Fruit fly (Drosophila melanogaster): ENCODE results near the gene CG4045.

Gene CG4045

DNA sequence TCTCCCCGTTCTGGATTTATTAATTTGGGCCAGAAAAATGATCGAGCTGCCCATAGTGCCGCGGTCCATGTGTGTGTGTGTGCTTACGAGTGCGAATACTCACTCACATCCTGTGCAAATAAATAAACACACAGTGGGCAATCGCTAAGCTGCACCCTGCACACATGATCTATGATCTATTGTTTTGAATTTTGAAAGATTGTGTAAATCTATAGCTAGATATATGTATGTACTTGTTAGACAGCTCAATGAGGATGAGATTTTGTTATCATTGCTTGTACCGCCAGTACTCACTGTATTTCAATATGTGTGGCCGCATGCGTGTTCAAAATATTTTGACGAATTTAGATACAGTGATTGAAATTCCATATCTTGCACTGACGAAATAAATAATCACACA, 7.4 kb upstream of the CG4045 start (continued):
- no peak for TF ChIP-seq en (GFP tag; optimal IDR thresholded peaks at IDR 0.05)
- TF ChIP-seq ssp (GFP tag; IDR thresholded peaks at IDR 0.05), result no peak; the same call in 1 of the 2 replicates
- TF ChIP-seq Sox102F (GFP tag; optimal IDR thresholded peaks at IDR 0.05), result peak; percentile 25
- no peak for TF ChIP-seq corto (GFP tag; optimal IDR thresholded peaks at IDR 0.05)
- no peak for TF ChIP-seq aop (GFP tag; IDR thresholded peaks at IDR 0.05)
- TF ChIP-seq unpg (GFP tag; optimal IDR thresholded peaks at IDR 0.05), result peak; percentile 57
- TF ChIP-seq CG11696 (GFP tag; IDR thresholded peaks at IDR 0.05), result peak; percentile 52; the same call in 1 of the 2 replicates
- TF ChIP-seq Hey (tag; optimal IDR thresholded peaks at IDR 0.05), result no peak
- no peak for TF ChIP-seq slou (GFP tag; optimal IDR thresholded peaks at IDR 0.05)
- peak; percentile 23 for TF ChIP-seq dmrt99B (tag; optimal IDR thresholded peaks at IDR 0.05)
- TF ChIP-seq CG1832 (GFP tag; optimal IDR thresholded peaks at IDR 0.05), result no peak
- TF ChIP-seq CkIIα-i1 (GFP tag; IDR thresholded peaks at IDR 0.05), result no peak
- no peak for TF ChIP-seq Hr3 (GFP tag; optimal IDR thresholded peaks at IDR 0.05)
- TF ChIP-seq shn (GFP tag; optimal IDR thresholded peaks at IDR 0.05), result no peak
- no peak for TF ChIP-seq knrl (GFP tag; IDR thresholded peaks at IDR 0.05; ENCODE audit: partially characterized antibody)
- no peak for TF ChIP-seq CTCF (GFP tag; optimal IDR thresholded peaks at IDR 0.05)
- TF ChIP-seq Hr51 (GFP tag; optimal IDR thresholded peaks at IDR 0.05), result peak; percentile 18 to 42
- no peak for TF ChIP-seq gce (GFP tag; IDR thresholded peaks at IDR 0.05)
- peak; percentile 26 for TF ChIP-seq org-1 (GFP tag; optimal IDR thresholded peaks at IDR 0.05)
- TF ChIP-seq dmrt11E (tag; optimal IDR thresholded peaks at IDR 0.05), result no peak
- TF ChIP-seq trh (GFP tag; optimal IDR thresholded peaks at IDR 0.05), result no peak
- TF ChIP-seq HmgD (GFP tag; optimal IDR thresholded peaks at IDR 0.05), result peak; percentile 36
- TF ChIP-seq MESR4 (GFP tag; optimal IDR thresholded peaks at IDR 0.05), result no peak
- TF ChIP-seq CG3407 (GFP tag; optimal IDR thresholded peaks at IDR 0.05), result no peak
- no peak for TF ChIP-seq dimm (GFP tag; IDR thresholded peaks at IDR 0.05)
- TF ChIP-seq CG17568 (GFP tag; optimal IDR thresholded peaks at IDR 0.05), result no peak
- TF ChIP-seq CG15011 (GFP tag; optimal IDR thresholded peaks at IDR 0.05), result no peak
- peak; percentile 29 for TF ChIP-seq CG9727 (GFP tag; optimal IDR thresholded peaks at IDR 0.05)
- no peak for TF ChIP-seq Ssrp (tag; optimal IDR thresholded peaks at IDR 0.05)
- TF ChIP-seq Dad (GFP tag; optimal IDR thresholded peaks at IDR 0.05), result no peak
- peak; percentile 54; the same call in 2 of the 3 replicates for TF ChIP-seq ci (GFP tag; IDR thresholded peaks at IDR 0.05)
- peak; percentile 14 for TF ChIP-seq CG12219 (GFP tag; optimal IDR thresholded peaks at IDR 0.05)
- TF ChIP-seq lola (GFP tag; optimal IDR thresholded peaks at IDR 0.05), result no peak
- TF ChIP-seq kay (GFP tag; optimal IDR thresholded peaks at IDR 0.05), result peak; percentile 16
- TF ChIP-seq CoRest (tag; optimal IDR thresholded peaks at IDR 0.05), result peak; percentile 51
- TF ChIP-seq Asciz (GFP tag; optimal IDR thresholded peaks at IDR 0.05), result peak; percentile 2
- no peak for TF ChIP-seq Doc2 (GFP tag; IDR thresholded peaks at IDR 0.05)
- no peak for TF ChIP-seq Nf-YA (GFP tag; IDR thresholded peaks at IDR 0.05)
- peak; percentile 41 for TF ChIP-seq CG13424 (tag; optimal IDR thresholded peaks at IDR 0.05)
- no peak for TF ChIP-seq CG4617 (GFP tag; optimal IDR thresholded peaks at IDR 0.05; ENCODE audit: borderline replicate concordance)
- TF ChIP-seq Elba2 (GFP tag; optimal IDR thresholded peaks at IDR 0.05), result no peak
- TF ChIP-seq cg (GFP tag; optimal IDR thresholded peaks at IDR 0.05), result no peak
- peak; percentile 32 for TF ChIP-seq CG18619 (GFP tag; optimal IDR thresholded peaks at IDR 0.05)
- no peak for TF ChIP-seq pfk (GFP tag; optimal IDR thresholded peaks at IDR 0.05)
- TF ChIP-seq chinmo (GFP tag; IDR thresholded peaks at IDR 0.05; ENCODE audit: partially characterized antibody), result no peak
- TF ChIP-seq CG11560 (tag; IDR thresholded peaks at IDR 0.05), result peak; percentile 52; the same call in 2 of the 3 replicates
- TF ChIP-seq CG2116 (GFP tag; optimal IDR thresholded peaks at IDR 0.05), result no peak
- no peak for TF ChIP-seq CG1024 (GFP tag; IDR thresholded peaks at IDR 0.05)
- TF ChIP-seq zfh2 (GFP tag; optimal IDR thresholded peaks at IDR 0.05), result peak; percentile 81
- TF ChIP-seq CG34422 (GFP tag; IDR thresholded peaks at IDR 0.05), result peak; percentile 25; the same call in 1 of the 3 replicates
- TF ChIP-seq CG3065 (GFP tag; optimal IDR thresholded peaks at IDR 0.05), result no peak

All from whole organism, embryonic.